Worm (Caenorhabditis elegans): ENCODE measurements around the gene ndab-1.

The ndab-1 gene

DNA sequence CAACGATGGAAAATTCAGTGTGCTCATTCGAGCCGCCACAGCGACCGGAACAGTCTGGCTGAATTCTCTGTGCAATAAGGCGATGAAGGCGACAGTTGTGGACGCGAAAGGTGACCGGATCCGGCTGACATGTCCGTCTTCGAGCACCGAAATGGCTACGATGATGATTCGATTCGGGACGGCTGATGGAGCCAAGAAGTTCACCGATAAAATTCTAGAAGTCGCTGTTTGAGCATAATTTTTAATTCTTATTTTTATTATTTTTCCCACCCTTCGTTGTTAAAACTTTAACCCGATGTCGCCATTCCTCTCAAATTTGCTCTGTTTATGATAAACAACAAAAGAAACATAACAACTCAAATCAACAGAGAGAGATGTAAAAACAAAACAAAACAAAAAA is 2.0 kb upstream of the ndab-1 start:
- TF ChIP-seq pha-4 (tag; optimal IDR thresholded peaks at IDR 0.05) = no peak
- no peak for TF ChIP-seq flh-1 (GFP tag; optimal IDR thresholded peaks at IDR 0.05)
- TF ChIP-seq elt-1 (tag; optimal IDR thresholded peaks at IDR 0.05; ENCODE audit: borderline replicate concordance, insufficient read depth) = no peak
- no peak for TF ChIP-seq lin-13 (tag; optimal IDR thresholded peaks at IDR 0.05)
- TF ChIP-seq sem-2 (GFP tag; optimal IDR thresholded peaks at IDR 0.05) = no peak
- no peak for TF ChIP-seq ceh-83 (GFP tag; optimal IDR thresholded peaks at IDR 0.05)
- no peak for TF ChIP-seq nhr-2 (tag; optimal IDR thresholded peaks at IDR 0.05)
- no peak for TF ChIP-seq tbx-8 (GFP tag; optimal IDR thresholded peaks at IDR 0.05)
- TF ChIP-seq drap-1 (GFP tag; optimal IDR thresholded peaks at IDR 0.05) = no peak
- no peak for TF ChIP-seq ham-2 (GFP tag; optimal IDR thresholded peaks at IDR 0.05)
- no peak for TF ChIP-seq nhr-237 (tag; optimal IDR thresholded peaks at IDR 0.05)
- TF ChIP-seq mls-2 (tag; optimal IDR thresholded peaks at IDR 0.05) = no peak

- TF ChIP-seq ceh-39 (tag; optimal IDR thresholded peaks at IDR 0.05) = no peak
- TF ChIP-seq mls-2 (tag; optimal IDR thresholded peaks at IDR 0.05) = no peak
- no peak for TF ChIP-seq ham-2 (GFP tag; optimal IDR thresholded peaks at IDR 0.05)
- no peak for TF ChIP-seq ztf-11 (tag; optimal IDR thresholded peaks at IDR 0.05)
- TF ChIP-seq unc-120 (tag; optimal IDR thresholded peaks at IDR 0.05; ENCODE audit: poor library complexity, severe bottlenecking) = no peak
- TF ChIP-seq drap-1 (GFP tag; optimal IDR thresholded peaks at IDR 0.05) = no peak
- TF ChIP-seq hlh-1 (tag; optimal IDR thresholded peaks at IDR 0.05) = no peak
- no peak for TF ChIP-seq nhr-237 (tag; optimal IDR thresholded peaks at IDR 0.05)
- no peak for TF ChIP-seq lsy-2 (tag; optimal IDR thresholded peaks at IDR 0.05)
- TF ChIP-seq ceh-43 (GFP tag; optimal IDR thresholded peaks at IDR 0.05) = no peak
- TF ChIP-seq unc-39 (tag; optimal IDR thresholded peaks at IDR 0.05) = no peak
- TF ChIP-seq lin-13 (tag; optimal IDR thresholded peaks at IDR 0.05) = no peak
- no peak for TF ChIP-seq nhr-12 (tag; optimal IDR thresholded peaks at IDR 0.05)
These were observed 1.6 kb upstream of the ndab-1 start for ce11 chrIII:11917090-11917489.

ce11 chrIII:11916260-11916659 is 748 bp upstream of the ndab-1 start:
- no peak for TF ChIP-seq hlh-1 (tag; optimal IDR thresholded peaks at IDR 0.05)
- no peak for TF ChIP-seq unc-120 (tag; optimal IDR thresholded peaks at IDR 0.05; ENCODE audit: poor library complexity, severe bottlenecking)
- TF ChIP-seq lsy-2 (tag; optimal IDR thresholded peaks at IDR 0.05) = no peak
- no peak for TF ChIP-seq lin-32 (GFP tag; optimal IDR thresholded peaks at IDR 0.05)
- no peak for TF ChIP-seq tbx-8 (GFP tag; optimal IDR thresholded peaks at IDR 0.05)
- no peak for TF ChIP-seq ceh-43 (GFP tag; optimal IDR thresholded peaks at IDR 0.05)
- TF ChIP-seq unc-39 (tag; optimal IDR thresholded peaks at IDR 0.05) = no peak
- TF ChIP-seq ceh-39 (tag; optimal IDR thresholded peaks at IDR 0.05) = no peak
- no peak for TF ChIP-seq sem-2 (GFP tag; optimal IDR thresholded peaks at IDR 0.05)
- no peak for TF ChIP-seq nhr-237 (tag; optimal IDR thresholded peaks at IDR 0.05)
- TF ChIP-seq elt-1 (tag; optimal IDR thresholded peaks at IDR 0.05; ENCODE audit: borderline replicate concordance, insufficient read depth) = no peak
- no peak for TF ChIP-seq zip-8 (tag; optimal IDR thresholded peaks at IDR 0.05)
- no peak for TF ChIP-seq elt-3 (tag; optimal IDR thresholded peaks at IDR 0.05)

DNA sequence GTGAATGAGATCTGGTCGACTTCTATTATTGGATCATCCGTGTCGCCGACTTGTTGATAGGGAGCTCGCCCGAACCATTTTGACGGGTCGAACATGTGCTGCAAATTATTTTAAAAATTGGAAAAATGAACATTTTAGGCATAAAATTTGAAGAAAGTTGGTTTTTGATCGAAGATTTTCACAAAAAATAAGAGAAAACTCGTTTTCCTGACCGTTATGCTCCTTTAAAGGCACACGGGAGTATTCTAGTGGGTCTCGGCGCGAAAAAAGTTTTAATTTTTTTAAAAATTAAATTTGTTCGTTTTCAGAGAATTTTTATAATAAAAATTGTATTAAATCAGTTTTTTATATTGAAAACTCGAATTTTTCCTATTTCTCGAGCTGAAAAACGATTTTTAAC is 1.3 kb downstream of the ndab-1 start, which contains the start of gene Y56A3A.16:
Y56A3A.16 (minus strand) TSS at position 101 of the 400 bp plus-strand sequence.
- TF ChIP-seq nhr-237 (tag; optimal IDR thresholded peaks at IDR 0.05) (no peak), ztf-11 (tag; optimal IDR thresholded peaks at IDR 0.05) (no peak), snpc-4 (tag; optimal IDR thresholded peaks at IDR 0.05) (no peak), ces-1 (GFP tag; optimal IDR thresholded peaks at IDR 0.05) (no peak), lin-32 (GFP tag; optimal IDR thresholded peaks at IDR 0.05) (no peak), unc-120 (tag; optimal IDR thresholded peaks at IDR 0.05; ENCODE audit: poor library complexity, severe bottlenecking) (no peak), drap-1 (GFP tag; optimal IDR thresholded peaks at IDR 0.05) (no peak), nhr-12 (tag; optimal IDR thresholded peaks at IDR 0.05) (no peak), ceh-39 (tag; optimal IDR thresholded peaks at IDR 0.05) (no peak), unc-62 (GFP tag; optimal IDR thresholded peaks at IDR 0.05) (no peak), ceh-83 (GFP tag; optimal IDR thresholded peaks at IDR 0.05) (no peak)

DNA sequence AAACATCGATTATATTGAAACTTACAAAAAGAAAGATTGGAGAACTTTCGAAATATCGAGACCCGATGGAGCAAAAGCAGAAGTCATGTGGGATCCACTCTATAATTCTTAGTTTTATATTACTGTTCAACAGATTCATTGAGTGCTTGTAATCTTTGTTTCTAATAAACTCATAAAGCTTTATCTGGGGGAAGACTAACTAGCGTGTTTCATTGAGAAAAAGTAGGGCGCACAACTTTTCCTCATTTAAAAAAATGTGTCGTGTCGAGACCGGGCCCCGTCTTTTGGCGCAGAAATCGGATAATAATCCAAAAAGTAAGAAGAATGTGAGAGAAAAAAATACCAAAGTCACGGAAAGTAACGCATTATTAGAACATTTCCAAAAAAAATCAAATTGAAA is 5.7 kb downstream of the ndab-1 start, which contains the start of gene faah-4:
faah-4 (minus strand) TSS at position 101 of the 400 bp plus-strand sequence.
- TF ChIP-seq ceh-43 (GFP tag; optimal IDR thresholded peaks at IDR 0.05) (no peak), ces-1 (GFP tag; optimal IDR thresholded peaks at IDR 0.05) (no peak), nhr-237 (tag; optimal IDR thresholded peaks at IDR 0.05) (no peak), lin-13 (tag; optimal IDR thresholded peaks at IDR 0.05) (no peak), mep-1 (tag; optimal IDR thresholded peaks at IDR 0.05) (no peak), lsy-2 (tag; optimal IDR thresholded peaks at IDR 0.05) (no peak), nhr-76 (tag; optimal IDR thresholded peaks at IDR 0.05) (no peak), lin-32 (GFP tag; optimal IDR thresholded peaks at IDR 0.05) (no peak), pha-4 (tag; optimal IDR thresholded peaks at IDR 0.05) (no peak)

- TF ChIP-seq lin-13 (tag; optimal IDR thresholded peaks at IDR 0.05) (no peak), blmp-1 (tag; optimal IDR thresholded peaks at IDR 0.05) (no peak), elt-3 (tag; optimal IDR thresholded peaks at IDR 0.05) (no peak), pha-4 (tag; optimal IDR thresholded peaks at IDR 0.05) (no peak), mep-1 (tag; optimal IDR thresholded peaks at IDR 0.05) (no peak), nhr-2 (tag; optimal IDR thresholded peaks at IDR 0.05) (no peak), zip-8 (tag; optimal IDR thresholded peaks at IDR 0.05) (no peak), ztf-11 (tag; optimal IDR thresholded peaks at IDR 0.05) (no peak), unc-120 (tag; optimal IDR thresholded peaks at IDR 0.05; ENCODE audit: poor library complexity, severe bottlenecking) (no peak), sem-2 (GFP tag; optimal IDR thresholded peaks at IDR 0.05) (no peak)
These were observed 6.9 kb downstream of the ndab-1 start, which contains the start of gene fbxb-24 for ce11 chrIII:11908660-11909059. Gene fbxb-24 (plus strand): TSS chrIII:11908960.

Measured in whole organism, mixed stage, embryonic.